Worm (Caenorhabditis elegans) whole organism, midembryonic: ENCODE results near the gene rfth-1.

Experiments
- T22C8.4 ChIP-seq: fragments of 200-800 bp; sonication (Bioruptor generic); IDR thresholded peaks from 2 replicates; pipeline ENCODE4 v1.3.6; 2022; ENCODE audit warnings: missing genetic modification characterization, missing compliant biosample characterization
- med-1 ChIP-seq: sonication (generic microtip); optimal IDR thresholded peaks from 2 replicates; lab custom pipeline; 2017; ENCODE audit warnings: missing genetic modification characterization, mild to moderate bottlenecking, missing compliant biosample characterization, antibody characterized with exemption, missing genetic modification reagents; ENCODE audit not compliant: insufficient read depth
- ztf-23 ChIP-seq: fragments of 200-800 bp; sonication (Bioruptor generic); IDR thresholded peaks from 2 replicates; pipeline ENCODE4 v1.3.6; 2022; ENCODE audit warnings: missing genetic modification reagents, missing genetic modification characterization, missing compliant biosample characterization
- ztf-29 ChIP-seq: fragments of 200-800 bp; sonication (Bioruptor generic); IDR thresholded peaks from 2 replicates; pipeline ENCODE4 v1.3.6; 2022; ENCODE audit warnings: missing genetic modification reagents, missing genetic modification characterization, missing compliant biosample characterization

ce11 chrIV:4526724-4527123 lies 15.6 kb upstream of the rfth-1 start:
- TF ChIP-seq ztf-29 (GFP tag; lab: Robert Waterston, UW) = no peak
- no peak for TF ChIP-seq ztf-23 (GFP tag; lab: Robert Waterston, UW)
- TF ChIP-seq med-1 (GFP tag; lab: Kevin White, UChicago) = no peak
- no peak for TF ChIP-seq T22C8.4 (GFP tag; lab: Robert Waterston, UW)
